Worm (Caenorhabditis elegans) whole organism, early embryonic: ENCODE measurements around the gene acbp-8.

ENCODE experiments used
- B0310.2 ChIP-seq: sonication (generic microtip); optimal IDR thresholded peaks from 2 replicates; lab custom pipeline; 2016; ENCODE audit warnings: mild to moderate bottlenecking, missing genetic modification characterization, missing compliant biosample characterization
- F13C5.2 ChIP-seq: sonication (generic microtip); optimal IDR thresholded peaks from 2 replicates; lab custom pipeline; 2017; ENCODE audit warnings: mild to moderate bottlenecking, missing genetic modification characterization, inconsistent platforms, missing compliant biosample characterization
- ama-1 ChIP-seq: fragments of 150-350 bp; optimal IDR thresholded peaks from 2 replicates; lab custom pipeline; 2014
- ceh-13 ChIP-seq: fragments of 200-800 bp; sonication (Bioruptor generic); optimal IDR thresholded peaks from 2 replicates; lab custom pipeline; 2018; ENCODE audit warnings: mild to moderate bottlenecking, missing genetic modification characterization, missing compliant biosample characterization
- ceh-36 ChIP-seq: sonication (generic microtip); optimal IDR thresholded peaks from 2 replicates; lab custom pipeline; 2016; ENCODE audit warnings: missing genetic modification characterization, inconsistent platforms, missing compliant biosample characterization
- ets-7 ChIP-seq: sonication (generic microtip); optimal IDR thresholded peaks from 2 replicates; lab custom pipeline; 2016; ENCODE audit warnings: missing genotype, missing genetic modification characterization, missing compliant biosample characterization
- flt-1 ChIP-seq: fragments of 200-800 bp; sonication (Bioruptor generic); IDR thresholded peaks from 2 replicates; pipeline ENCODE4 v1.3.6; 2022; ENCODE audit warnings: missing genetic modification characterization, missing compliant biosample characterization
- hnd-1 ChIP-seq: sonication (generic microtip); optimal IDR thresholded peaks from 2 replicates; lab custom pipeline; 2016; ENCODE audit warnings: missing genetic modification characterization, missing compliant biosample characterization
- pes-1 ChIP-seq: fragments of 200-800 bp; sonication (Bioruptor generic); IDR thresholded peaks from 2 replicates; pipeline ENCODE4 v1.3.6; 2022; ENCODE audit warnings: missing genetic modification reagents, missing genetic modification characterization, missing compliant biosample characterization
- scrt-1 ChIP-seq: fragments of 200-800 bp; sonication (Bioruptor generic); IDR thresholded peaks from 2 replicates; pipeline ENCODE4 v1.3.6; 2022; ENCODE audit warnings: missing genetic modification characterization, missing compliant biosample characterization
- sea-1 ChIP-seq: fragments of 200-800 bp; sonication (Bioruptor generic); conservative IDR thresholded peaks from 2 replicates; pipeline ENCODE4 v1.3.6; 2022; ENCODE audit warnings: missing genetic modification characterization, missing compliant biosample characterization
- tbx-37 ChIP-seq: fragments of 200-800 bp; sonication (Bioruptor generic); conservative IDR thresholded peaks from 2 replicates; pipeline ENCODE4 v1.3.6; 2022; ENCODE audit warnings: missing genetic modification reagents, missing genetic modification characterization, missing compliant biosample characterization
- tra-4 ChIP-seq: sonication (generic microtip); optimal IDR thresholded peaks from 2 replicates; lab custom pipeline; 2017; ENCODE audit warnings: missing genetic modification characterization, missing compliant biosample characterization

DNA sequence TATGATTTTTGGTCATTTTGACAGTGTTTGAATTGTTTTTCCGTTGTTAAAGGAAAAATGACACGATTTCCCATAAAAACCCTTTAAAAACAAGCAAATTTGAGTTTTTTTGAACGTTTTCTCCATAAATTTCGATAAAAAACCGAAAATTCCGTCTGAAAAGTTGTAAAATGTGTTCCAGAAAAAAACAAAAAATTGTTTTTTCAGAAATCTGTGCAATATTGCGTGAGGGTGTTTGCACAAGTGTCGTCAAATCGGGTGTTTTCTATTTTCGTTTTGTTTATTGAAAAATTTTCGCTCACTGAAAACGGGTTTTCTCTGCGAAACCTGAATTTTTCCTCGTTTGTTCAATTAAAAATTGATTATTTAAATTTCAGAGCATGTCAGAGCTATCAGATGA is 9.3 kb upstream of the acbp-8 start, which contains the start of gene ppfr-4:
- no peak for TF ChIP-seq hnd-1 (tag; lab: Kevin White, UChicago)
- no peak for TF ChIP-seq tra-4
- no peak for TF ChIP-seq F13C5.2 (tag; lab: Kevin White, UChicago)
- no peak for TF ChIP-seq flt-1 (GFP tag; lab: Robert Waterston, UW)
- no peak for TF ChIP-seq ama-1
- TF ChIP-seq tbx-37 (GFP tag; lab: Robert Waterston, UW) = no peak
- TF ChIP-seq ceh-36 = no peak
- TF ChIP-seq ets-7 = no peak
- no peak for TF ChIP-seq ceh-13
- no peak for TF ChIP-seq pes-1 (GFP tag; lab: Robert Waterston, UW)
- TF ChIP-seq scrt-1 = no peak
- TF ChIP-seq B0310.2 = no peak
- no peak for TF ChIP-seq sea-1 (GFP tag; lab: Robert Waterston, UW)
